Worm (Caenorhabditis elegans) whole organism, L3 larva: ENCODE measurements around the gene jmjd-3.2.

ENCODE experiments used
- ceh-28 ChIP-seq: fragments of 150-350 bp; optimal IDR thresholded peaks from 2 replicates; lab custom pipeline; 2014; ENCODE audit warnings: missing biosample characterization, missing genetic modification reagents, missing genetic modification characterization
- ceh-9 ChIP-seq: sonication (generic microtip); optimal IDR thresholded peaks from 2 replicates; lab custom pipeline; 2018; ENCODE audit warnings: missing biosample characterization, missing genetic modification characterization
- fkh-10 ChIP-seq: sonication (generic microtip); optimal IDR thresholded peaks from 2 replicates; lab custom pipeline; 2017; ENCODE audit warnings: missing biosample characterization, missing genetic modification reagents, missing genetic modification characterization
- hmg-11 ChIP-seq: sonication (generic microtip); optimal IDR thresholded peaks from 2 replicates; lab custom pipeline; 2016; ENCODE audit warnings: missing genetic modification characterization, missing compliant biosample characterization

DNA sequence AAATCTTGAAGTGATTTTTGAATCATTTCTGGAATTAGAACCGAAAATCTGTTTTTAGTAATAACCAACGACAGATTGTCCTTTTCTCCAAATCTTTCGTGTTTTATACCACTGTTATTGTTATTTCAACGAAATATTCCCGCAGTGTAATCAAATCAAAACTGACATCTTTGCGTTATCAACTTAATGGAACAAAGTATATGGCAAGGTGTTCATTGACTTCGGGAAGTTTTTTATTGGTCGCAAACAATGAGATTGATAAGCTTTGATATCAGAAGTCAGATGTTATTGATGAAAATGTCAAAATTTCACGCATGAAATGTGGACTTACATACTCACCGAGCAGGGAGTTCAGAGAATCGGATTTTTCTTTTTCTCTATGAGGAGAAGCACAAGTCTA, 23.3 kb upstream of the jmjd-3.2 start, which contains the start of gene F23D12.11:
- TF ChIP-seq fkh-10 (GFP tag; lab: Kevin White, UChicago) (no peak), ceh-9 (tag; lab: Kevin White, UChicago) (no peak), hmg-11 (tag; lab: Kevin White, UChicago) (no peak), ceh-28 (tag; lab: Kevin White, UChicago) (no peak)
